Fruit fly (Drosophila melanogaster) whole organism, embryonic: ENCODE data around the gene Bet1.
A peak's percentile ranks its signal among the peaks of the same experiment; 100 is the strongest.

Source experiments
- Aef1 ChIP-seq: fragments of 200-800 bp; sonication (Bioruptor generic); IDR thresholded peaks from 3 replicates; pipeline ENCODE4 v1.3.6; 2022; ENCODE audit warnings: missing biosample characterization, missing genetic modification characterization
- CG10209 ChIP-seq: fragments of 200-800 bp; sonication (Bioruptor generic); optimal IDR thresholded peaks from 3 replicates; lab custom pipeline; 2017; ENCODE audit warnings: missing biosample characterization, mild to moderate bottlenecking, missing genetic modification characterization, missing genetic modification reagents
- CG10654 ChIP-seq: fragments of 200-800 bp; sonication (Bioruptor generic); optimal IDR thresholded peaks from 2 replicates; lab custom pipeline; 2016; ENCODE audit warnings: missing biosample characterization, missing genetic modification characterization
- CG16813 ChIP-seq: fragments of 200-800 bp; sonication (Bioruptor generic); IDR thresholded peaks from 3 replicates; pipeline ENCODE4 v1.3.6; 2022; ENCODE audit warnings: missing biosample characterization, missing genetic modification characterization; ENCODE audit not compliant: partially characterized antibody
- CG17829 ChIP-seq: fragments of 200-800 bp; optimal IDR thresholded peaks from 2 replicates; lab custom pipeline; 2019; ENCODE audit warnings: missing biosample characterization, mild to moderate bottlenecking, missing genetic modification characterization, moderate library complexity
- CG2678 ChIP-seq: fragments of 200-800 bp; sonication (Bioruptor generic); optimal IDR thresholded peaks from 3 replicates; lab custom pipeline; 2019; ENCODE audit warnings: missing biosample characterization, mild to moderate bottlenecking, missing genetic modification characterization, moderate library complexity
- CG3163 ChIP-seq: fragments of 200-800 bp; sonication (Bioruptor generic); optimal IDR thresholded peaks from 3 replicates; lab custom pipeline; 2016; ENCODE audit warnings: missing biosample characterization, missing genetic modification characterization
- CG32532 ChIP-seq: fragments of 200-800 bp; sonication (Bioruptor generic); IDR thresholded peaks from 2 replicates; pipeline ENCODE4 v1.3.6; 2022; ENCODE audit warnings: missing biosample characterization, missing genetic modification characterization
- CG3726 ChIP-seq: fragments of 200-800 bp; sonication (Bioruptor generic); IDR thresholded peaks from 3 replicates; pipeline ENCODE4, ENCODE4 v1.3.6; 2022; ENCODE audit warnings: missing biosample characterization, missing genetic modification characterization
- CG3995 ChIP-seq: fragments of 200-800 bp; sonication (Bioruptor generic); optimal IDR thresholded peaks from 3 replicates; lab custom pipeline; 2016; ENCODE audit warnings: missing biosample characterization, missing genetic modification characterization
- CG6254 ChIP-seq: fragments of 200-800 bp; sonication (Bioruptor generic); optimal IDR thresholded peaks from 3 replicates; lab custom pipeline; 2017; ENCODE audit warnings: mild to moderate bottlenecking, missing biosample characterization, missing genetic modification reagents, missing genetic modification characterization
- CG6689 ChIP-seq: fragments of 200-800 bp; sonication (Bioruptor generic); IDR thresholded peaks from 2 replicates; pipeline ENCODE4 v1.3.6; 2022; ENCODE audit warnings: missing biosample characterization, missing genetic modification characterization
- CG7556 ChIP-seq: fragments of 200-800 bp; sonication (Bioruptor generic); optimal IDR thresholded peaks from 2 replicates; lab custom pipeline; 2017; ENCODE audit warnings: missing biosample characterization, mild to moderate bottlenecking, missing genetic modification characterization
- CG9876 ChIP-seq: fragments of 200-800 bp; sonication (Bioruptor generic); optimal IDR thresholded peaks from 2 replicates; lab custom pipeline; 2016; ENCODE audit warnings: missing biosample characterization, missing genetic modification characterization
- Chrac-16 ChIP-seq: fragments of 200-800 bp; sonication (Bioruptor generic); optimal IDR thresholded peaks from 3 replicates; lab custom pipeline; 2016; ENCODE audit warnings: missing biosample characterization, missing genetic modification characterization
- Dbx ChIP-seq: fragments of 200-800 bp; sonication (Bioruptor generic); IDR thresholded peaks from 3 replicates; pipeline ENCODE4 v1.3.6; 2022; ENCODE audit warnings: missing biosample characterization, missing genetic modification characterization
- Dek ChIP-seq: fragments of 200-800 bp; sonication (Bioruptor generic); optimal IDR thresholded peaks from 3 replicates; lab custom pipeline; 2019; ENCODE audit warnings: missing biosample characterization, mild to moderate bottlenecking, missing genetic modification characterization, moderate library complexity
- Dip3 ChIP-seq: fragments of 200-800 bp; sonication (Bioruptor generic); optimal IDR thresholded peaks from 3 replicates; lab custom pipeline; 2016; ENCODE audit warnings: missing biosample characterization, missing genetic modification characterization
- Eip74EF ChIP-seq, 2 experiments: fragments of 200-800 bp in 1 of 2; fragments of >200 bp in 1 of 2; sonication (Bioruptor generic) in 1 of 2; optimal IDR thresholded peaks; 2 replicates each; lab custom pipeline; 2017 to 2019; ENCODE audit warnings: missing biosample characterization in 2 of 2, missing genetic modification characterization in 2 of 2, mild to moderate bottlenecking in 1 of 2, moderate library complexity in 1 of 2
- Gug ChIP-seq: fragments of 200-800 bp; sonication (Bioruptor generic); IDR thresholded peaks from 4 replicates; pipeline ENCODE4 v1.3.6; 2022; ENCODE audit warnings: missing biosample characterization, missing genetic modification characterization
- Hsf ChIP-seq: fragments of 200-800 bp; sonication (Bioruptor generic); optimal IDR thresholded peaks from 3 replicates; lab custom pipeline; 2016; ENCODE audit warnings: missing biosample characterization, missing genetic modification characterization
- NC2α ChIP-seq: fragments of 200-800 bp; sonication (Bioruptor generic); optimal IDR thresholded peaks from 2 replicates; lab custom pipeline; 2016; ENCODE audit warnings: missing biosample characterization, missing genetic modification characterization
- Ptx1 ChIP-seq: fragments of 200-800 bp; sonication (Bioruptor generic); IDR thresholded peaks from 2 replicates; pipeline ENCODE4 v1.3.6; 2022; ENCODE audit warnings: missing biosample characterization, missing genetic modification characterization
- Sin3A ChIP-seq: fragments of >200 bp; optimal IDR thresholded peaks from 2 replicates; lab custom pipeline; 2018
- Sry-β ChIP-seq: fragments of 200-800 bp; sonication (Bioruptor generic); optimal IDR thresholded peaks from 2 replicates; lab custom pipeline; 2018; ENCODE audit warnings: missing biosample characterization, mild to moderate bottlenecking, missing genetic modification characterization, moderate library complexity
- Ssrp ChIP-seq: fragments of 200-800 bp; sonication (Bioruptor generic); optimal IDR thresholded peaks from 2 replicates; lab custom pipeline; 2018; ENCODE audit warnings: missing biosample characterization, mild to moderate bottlenecking, missing genetic modification characterization, moderate library complexity
- ato ChIP-seq: fragments of 200-800 bp; sonication (Bioruptor generic); IDR thresholded peaks from 2 replicates; pipeline ENCODE4 v1.3.6; 2022; ENCODE audit warnings: missing biosample characterization, missing genetic modification characterization; ENCODE audit not compliant: partially characterized antibody
- bab2 ChIP-seq: fragments of 200-800 bp; sonication (Bioruptor generic); optimal IDR thresholded peaks from 2 replicates; lab custom pipeline; 2016; ENCODE audit warnings: missing biosample characterization, missing genetic modification characterization
- bbx ChIP-seq: fragments of 200-800 bp; sonication (Bioruptor generic); IDR thresholded peaks from 2 replicates; pipeline ENCODE4 v1.3.6; 2022; ENCODE audit warnings: missing biosample characterization, missing genetic modification characterization; ENCODE audit not compliant: partially characterized antibody
- chinmo ChIP-seq: fragments of 200-800 bp; sonication (Bioruptor generic); IDR thresholded peaks from 4 replicates; pipeline ENCODE4 v1.3.6; 2022; ENCODE audit warnings: missing biosample characterization, missing genetic modification characterization; ENCODE audit not compliant: partially characterized antibody
- croc ChIP-seq: fragments of 200-800 bp; sonication (Bioruptor generic); conservative IDR thresholded peaks from 3 replicates; pipeline ENCODE4 v1.3.6; 2022; ENCODE audit warnings: missing biosample characterization, missing genetic modification characterization
- dmrt11E ChIP-seq: fragments of 200-800 bp; sonication (Bioruptor generic); optimal IDR thresholded peaks from 3 replicates; lab custom pipeline; 2018; ENCODE audit warnings: missing biosample characterization, mild to moderate bottlenecking, missing genetic modification characterization, moderate library complexity
- emc ChIP-seq: fragments of 200-800 bp; sonication (Bioruptor generic); optimal IDR thresholded peaks from 2 replicates; lab custom pipeline; 2016; ENCODE audit warnings: missing biosample characterization, missing genetic modification characterization
- eyg ChIP-seq: fragments of 200-800 bp; sonication (Bioruptor generic); optimal IDR thresholded peaks from 3 replicates; lab custom pipeline; 2016; ENCODE audit warnings: missing biosample characterization, missing genetic modification characterization
- fd3F ChIP-seq: fragments of 200-800 bp; sonication (Bioruptor generic); optimal IDR thresholded peaks from 2 replicates; lab custom pipeline; 2018; ENCODE audit warnings: missing biosample characterization, mild to moderate bottlenecking, missing genetic modification characterization, moderate library complexity
- fd96Cb ChIP-seq: fragments of 200-800 bp; sonication (Bioruptor generic); optimal IDR thresholded peaks from 2 replicates; lab custom pipeline; 2018; ENCODE audit warnings: missing biosample characterization, mild to moderate bottlenecking, missing genetic modification characterization, moderate library complexity
- gsb ChIP-seq: fragments of 200-800 bp; sonication (Bioruptor generic); IDR thresholded peaks from 2 replicates; pipeline ENCODE4 v1.3.6; 2022; ENCODE audit warnings: missing biosample characterization, missing genetic modification characterization
- ind ChIP-seq: fragments of 200-800 bp; sonication (Bioruptor generic); optimal IDR thresholded peaks from 3 replicates; lab custom pipeline; 2016; ENCODE audit warnings: missing biosample characterization, missing genetic modification characterization
- kah ChIP-seq: fragments of 200-800 bp; sonication (Bioruptor generic); optimal IDR thresholded peaks from 2 replicates; lab custom pipeline; 2018; ENCODE audit warnings: missing biosample characterization, mild to moderate bottlenecking, missing genetic modification characterization
- kay ChIP-seq: fragments of 200-800 bp; sonication (Bioruptor generic); optimal IDR thresholded peaks from 2 replicates; lab custom pipeline; 2016; ENCODE audit warnings: missing biosample characterization, missing genetic modification characterization
- lilli ChIP-seq: fragments of 200-800 bp; sonication (Bioruptor generic); optimal IDR thresholded peaks from 3 replicates; lab custom pipeline; 2016; ENCODE audit warnings: missing biosample characterization, missing genetic modification characterization
- nmo ChIP-seq: fragments of 200-800 bp; sonication (Bioruptor generic); optimal IDR thresholded peaks from 2 replicates; lab custom pipeline; 2018; ENCODE audit warnings: missing biosample characterization, mild to moderate bottlenecking, missing genetic modification characterization, moderate library complexity
- nom ChIP-seq: fragments of 200-800 bp; sonication (Bioruptor generic); optimal IDR thresholded peaks from 2 replicates; lab custom pipeline; 2017; ENCODE audit warnings: missing biosample characterization, missing genetic modification characterization, mild to moderate bottlenecking, moderate library complexity, missing genetic modification reagents
- phol ChIP-seq: fragments of 200-800 bp; sonication (Bioruptor generic); optimal IDR thresholded peaks from 3 replicates; lab custom pipeline; 2018; ENCODE audit warnings: missing biosample characterization, mild to moderate bottlenecking, missing genetic modification characterization, moderate library complexity
- pnt ChIP-seq: fragments of 200-800 bp; sonication (Bioruptor generic); optimal IDR thresholded peaks from 3 replicates; lab custom pipeline; 2016; ENCODE audit warnings: missing biosample characterization, missing genetic modification characterization
- psq ChIP-seq: fragments of 200-800 bp; sonication (Bioruptor generic); optimal IDR thresholded peaks from 2 replicates; lab custom pipeline; 2017; ENCODE audit warnings: missing biosample characterization, missing genetic modification characterization
- sima ChIP-seq: fragments of 200-800 bp; sonication (Bioruptor generic); optimal IDR thresholded peaks from 2 replicates; lab custom pipeline; 2016; ENCODE audit warnings: missing biosample characterization, missing genetic modification characterization
- slbo ChIP-seq: fragments of 200-800 bp; sonication (Bioruptor generic); IDR thresholded peaks from 2 replicates; pipeline ENCODE4 v1.3.6; 2022; ENCODE audit warnings: missing biosample characterization, missing genetic modification characterization
- stc ChIP-seq: fragments of 200-800 bp; sonication (Bioruptor generic); IDR thresholded peaks from 2 replicates; pipeline ENCODE4 v1.3.6; 2022; ENCODE audit warnings: missing biosample characterization, missing genetic modification characterization
- trem ChIP-seq: fragments of 200-800 bp; optimal IDR thresholded peaks from 3 replicates; lab custom pipeline; 2019; ENCODE audit warnings: missing biosample characterization, mild to moderate bottlenecking, missing genetic modification characterization, moderate library complexity
- wek ChIP-seq: fragments of 200-800 bp; sonication (Bioruptor generic); optimal IDR thresholded peaks from 3 replicates; lab custom pipeline; 2018; ENCODE audit warnings: missing biosample characterization, mild to moderate bottlenecking, missing genetic modification characterization, moderate library complexity
- zf30C ChIP-seq: fragments of 200-800 bp; sonication (Bioruptor generic); optimal IDR thresholded peaks from 3 replicates; lab custom pipeline; 2018; ENCODE audit warnings: missing biosample characterization, mild to moderate bottlenecking, missing genetic modification characterization

Gene Bet1

dm6 chr3L:19251643-19252042, 9.6 kb upstream of the Bet1 start (continued):
- TF ChIP-seq zf30C (GFP tag; lab: Kevin White, UChicago) (peak; percentile 31), CG3163 (GFP tag; lab: Kevin White, UChicago) (no peak), ind (no peak), eyg (GFP tag; lab: Kevin White, UChicago) (no peak), CG3726 (GFP tag; lab: Robert Waterston, UW) (no peak), CG7556 (GFP tag; lab: Kevin White, UChicago) (peak; percentile 67), Gug (GFP tag; lab: Robert Waterston, UW) (no peak), Dip3 (GFP tag; lab: Kevin White, UChicago) (no peak), bab2 (GFP tag; lab: Kevin White, UChicago) (no peak), Sin3A (lab: Kevin White, UChicago) (no peak), kah (GFP tag; lab: Kevin White, UChicago) (no peak), sima (GFP tag; lab: Kevin White, UChicago) (no peak), kay (no peak), bbx (no peak), NC2α (GFP tag; lab: Kevin White, UChicago) (no peak), CG9876 (GFP tag; lab: Kevin White, UChicago) (no peak), CG2678 (tag; lab: Kevin White, UChicago) (peak; percentile 64), Dbx (GFP tag; lab: Robert Waterston, UW) (no peak), Ptx1 (GFP tag; lab: Robert Waterston, UW) (0 out of 2 replicates have a peak, but pooled peaks have one; percentile 28), pnt (GFP tag; lab: Kevin White, UChicago) (no peak), Chrac-16 (GFP tag; lab: Kevin White, UChicago) (no peak), nom (GFP tag; lab: Kevin White, UChicago) (no peak), CG17829 (tag; lab: Kevin White, UChicago) (peak; percentile 17), Aef1 (no peak), CG6689 (GFP tag; lab: Robert Waterston, UW) (no peak), ato (GFP tag; lab: Robert Waterston, UW) (no peak), Eip74EF (GFP tag; optimal IDR thresholded peaks at IDR 0.05; lab: Kevin White, UChicago) (no peak), wek (GFP tag; lab: Kevin White, UChicago) (no peak), chinmo (GFP tag; lab: Robert Waterston, UW) (no peak), CG10209 (GFP tag; lab: Kevin White, UChicago) (no peak), psq (no peak), nmo (GFP tag; lab: Kevin White, UChicago) (peak; percentile 46), Hsf (GFP tag; lab: Kevin White, UChicago) (no peak), CG6254 (GFP tag; lab: Kevin White, UChicago) (no peak), fd96Cb (peak; percentile 41), emc (GFP tag; lab: Kevin White, UChicago) (no peak), phol (tag; lab: Kevin White, UChicago) (peak; percentile 47), Sry-β (GFP tag; lab: Kevin White, UChicago) (no peak), gsb (GFP tag; lab: Robert Waterston, UW) (no peak), dmrt11E (tag; lab: Kevin White, UChicago) (peak; percentile 1), croc (no peak), CG16813 (GFP tag; lab: Robert Waterston, UW) (no peak), stc (no peak), trem (tag; lab: Kevin White, UChicago) (peak; percentile 5), Dek (tag; lab: Kevin White, UChicago) (no peak), fd3F (no peak), CG3995 (GFP tag; lab: Kevin White, UChicago) (no peak), CG32532 (no peak), lilli (GFP tag; lab: Kevin White, UChicago) (no peak), CG10654 (no peak), slbo (GFP tag; lab: Robert Waterston, UW) (0 out of 2 replicates have a peak, but pooled peaks have one; percentile 16), Ssrp (peak; percentile 18)
